Worm (Caenorhabditis elegans) whole organism, mixed stage, embryonic: ENCODE data around the gene F35F10.6.

Source experiments
- M03D4.4 ChIP-seq: sonication (generic microtip); optimal IDR thresholded peaks from 2 replicates; lab custom pipeline; 2017; ENCODE audit warnings: mild to moderate bottlenecking, missing genetic modification characterization, missing compliant biosample characterization
- bed-3 ChIP-seq: fragments of 200-800 bp; sonication (Bioruptor generic); optimal IDR thresholded peaks from 3 replicates; lab custom pipeline; 2018; ENCODE audit warnings: mild to moderate bottlenecking, missing genetic modification characterization, moderate library complexity, missing compliant biosample characterization
- ceh-39 ChIP-seq: fragments of 150-350 bp; optimal IDR thresholded peaks from 2 replicates; lab custom pipeline; 2014; ENCODE audit warnings: missing biosample characterization, missing genetic modification characterization
- ceh-43 ChIP-seq: fragments of 200-800 bp; sonication (Bioruptor generic); optimal IDR thresholded peaks from 2 replicates; lab custom pipeline; 2018; ENCODE audit warnings: mild to moderate bottlenecking, missing genetic modification characterization, moderate library complexity, missing compliant biosample characterization
- ceh-83 ChIP-seq: fragments of 200-800 bp; sonication (Bioruptor generic); optimal IDR thresholded peaks from 2 replicates; lab custom pipeline; 2018; ENCODE audit warnings: mild to moderate bottlenecking, missing genetic modification characterization, missing compliant biosample characterization
- ces-1 ChIP-seq: fragments of 150-350 bp; optimal IDR thresholded peaks from 2 replicates; lab custom pipeline; 2014; ENCODE audit warnings: missing biosample characterization, missing genetic modification reagents, missing genetic modification characterization
- cnd-1 ChIP-seq: fragments of 200-800 bp; sonication (Bioruptor generic); optimal IDR thresholded peaks from 2 replicates; lab custom pipeline; 2018; ENCODE audit warnings: mild to moderate bottlenecking, missing genetic modification characterization, missing compliant biosample characterization
- drap-1 ChIP-seq: fragments of 200-800 bp; sonication (Bioruptor generic); optimal IDR thresholded peaks from 3 replicates; lab custom pipeline; 2018; ENCODE audit warnings: mild to moderate bottlenecking, missing genetic modification characterization, missing compliant biosample characterization
- elt-1 ChIP-seq: sonication (generic microtip); optimal IDR thresholded peaks from 2 replicates; lab custom pipeline; 2017; ENCODE audit warnings: missing genetic modification characterization, mild to moderate bottlenecking, missing compliant biosample characterization, antibody characterized with exemption, moderate library complexity, borderline replicate concordance; ENCODE audit not compliant: insufficient read depth
- elt-3 ChIP-seq: fragments of 150-350 bp; optimal IDR thresholded peaks from 2 replicates; lab custom pipeline; 2014; ENCODE audit warnings: missing biosample characterization, missing genetic modification characterization
- flh-1 ChIP-seq: fragments of 200-800 bp; sonication (Bioruptor generic); optimal IDR thresholded peaks from 2 replicates; lab custom pipeline; 2018; ENCODE audit warnings: mild to moderate bottlenecking, missing genetic modification characterization, moderate library complexity, missing compliant biosample characterization
- ham-2 ChIP-seq: fragments of 200-800 bp; sonication (Bioruptor generic); optimal IDR thresholded peaks from 2 replicates; lab custom pipeline; 2018; ENCODE audit warnings: mild to moderate bottlenecking, missing genetic modification characterization, missing compliant biosample characterization
- hlh-1 ChIP-seq: fragments of 150-350 bp; optimal IDR thresholded peaks from 2 replicates; lab custom pipeline; 2014; ENCODE audit warnings: missing biosample characterization, missing genetic modification reagents, missing genetic modification characterization
- lin-13 ChIP-seq: fragments of 150-350 bp; optimal IDR thresholded peaks from 2 replicates; lab custom pipeline; 2014; ENCODE audit warnings: missing biosample characterization, missing genetic modification characterization
- lin-32 ChIP-seq: fragments of 200-800 bp; sonication (Bioruptor generic); optimal IDR thresholded peaks from 2 replicates; lab custom pipeline; 2018; ENCODE audit warnings: mild to moderate bottlenecking, missing genetic modification characterization, missing compliant biosample characterization
- lsy-2 ChIP-seq: fragments of 150-350 bp; optimal IDR thresholded peaks from 2 replicates; lab custom pipeline; 2014; ENCODE audit warnings: missing biosample characterization, missing genetic modification characterization
- mab-5 ChIP-seq: fragments of 150-350 bp; optimal IDR thresholded peaks from 2 replicates; lab custom pipeline; 2014; ENCODE audit warnings: missing biosample characterization, missing genetic modification characterization
- mls-2 ChIP-seq: sonication (generic microtip); optimal IDR thresholded peaks from 2 replicates; lab custom pipeline; 2016; ENCODE audit warnings: mild to moderate bottlenecking, missing genetic modification characterization, moderate library complexity, missing compliant biosample characterization
- nhr-2 ChIP-seq: fragments of 150-350 bp; optimal IDR thresholded peaks from 2 replicates; lab custom pipeline; 2014; ENCODE audit warnings: missing biosample characterization, missing genetic modification characterization
- nhr-237 ChIP-seq: fragments of 150-350 bp; optimal IDR thresholded peaks from 2 replicates; lab custom pipeline; 2014; ENCODE audit warnings: missing biosample characterization, missing genetic modification characterization
- nhr-28 ChIP-seq: fragments of 150-350 bp; optimal IDR thresholded peaks from 2 replicates; lab custom pipeline; 2014; ENCODE audit warnings: missing biosample characterization, missing genetic modification characterization
- nhr-76 ChIP-seq: sonication (generic microtip); optimal IDR thresholded peaks from 2 replicates; lab custom pipeline; 2017; ENCODE audit warnings: missing biosample characterization, missing genetic modification characterization
- pha-4 ChIP-seq: fragments of 150-350 bp; optimal IDR thresholded peaks from 2 replicates; lab custom pipeline; 2018; ENCODE audit warnings: missing biosample characterization, missing genetic modification reagents, missing genetic modification characterization
- snpc-4 ChIP-seq: fragments of 150-350 bp; optimal IDR thresholded peaks from 2 replicates; lab custom pipeline; 2014; ENCODE audit warnings: missing biosample characterization, missing genetic modification characterization
- sptf-1 ChIP-seq: sonication (generic microtip); optimal IDR thresholded peaks from 2 replicates; lab custom pipeline; 2017; ENCODE audit warnings: mild to moderate bottlenecking, missing genetic modification characterization, moderate library complexity, missing compliant biosample characterization
- tbx-8 ChIP-seq: fragments of 200-800 bp; sonication (Bioruptor generic); optimal IDR thresholded peaks from 2 replicates; lab custom pipeline; 2018; ENCODE audit warnings: mild to moderate bottlenecking, missing genetic modification characterization, moderate library complexity, missing compliant biosample characterization
- unc-120 ChIP-seq: sonication (generic microtip); optimal IDR thresholded peaks from 2 replicates; lab custom pipeline; 2017; ENCODE audit warnings: missing genetic modification characterization, missing compliant biosample characterization; ENCODE audit not compliant: poor library complexity, severe bottlenecking
- unc-39 ChIP-seq: fragments of 150-350 bp; optimal IDR thresholded peaks from 2 replicates; lab custom pipeline; 2014; ENCODE audit warnings: missing biosample characterization, missing genetic modification characterization
- unc-62 ChIP-seq: fragments of 150-350 bp; optimal IDR thresholded peaks from 2 replicates; lab custom pipeline; 2014; ENCODE audit warnings: missing biosample characterization, missing genetic modification reagents, missing genetic modification characterization
- zip-8 ChIP-seq: fragments of 150-350 bp; optimal IDR thresholded peaks from 2 replicates; lab custom pipeline; 2014; ENCODE audit warnings: missing biosample characterization, missing genetic modification characterization
- ztf-11 ChIP-seq: fragments of 150-350 bp; optimal IDR thresholded peaks from 2 replicates; lab custom pipeline; 2014; ENCODE audit warnings: missing biosample characterization, missing genetic modification characterization

F35F10.6 gene

DNA sequence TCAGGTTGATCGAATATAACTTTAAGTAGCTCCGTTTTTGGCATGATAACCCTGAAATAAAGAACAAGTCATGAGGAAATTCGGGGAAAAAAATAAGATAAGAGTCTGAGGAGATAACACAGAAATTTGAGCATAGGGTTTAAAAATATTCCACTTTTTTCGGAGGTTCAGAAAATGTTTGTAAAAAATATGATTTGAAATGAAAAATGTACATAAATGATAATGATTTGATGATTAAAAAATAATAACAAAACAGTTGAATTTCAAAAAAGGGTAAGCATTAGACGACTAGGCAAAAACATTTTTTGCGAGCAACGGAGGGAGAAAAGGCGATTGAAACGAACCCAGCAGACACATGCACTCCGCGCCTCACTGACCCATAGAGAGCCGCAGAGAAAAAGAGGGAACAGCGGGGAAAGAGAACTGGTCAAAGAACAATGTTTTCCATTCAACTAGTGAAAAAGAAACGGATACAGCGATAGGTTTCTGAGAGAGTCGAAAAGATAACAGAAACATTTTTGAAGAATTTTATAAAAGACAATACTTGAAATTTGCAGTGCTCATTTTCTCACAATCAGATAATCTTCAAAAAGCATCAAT is 23.0 kb upstream of the F35F10.6 start, which contains the start of gene arrd-18:
Gene arrd-18 (minus strand): TSS at position 51 of the 600 bp plus-strand sequence.
- TF ChIP-seq ces-1 (GFP tag; lab: Kevin White, UChicago) (peak; percentile 10), M03D4.4 (tag; lab: Kevin White, UChicago) (no peak), hlh-1 (tag; lab: Kevin White, UChicago) (peak; percentile 3)

DNA sequence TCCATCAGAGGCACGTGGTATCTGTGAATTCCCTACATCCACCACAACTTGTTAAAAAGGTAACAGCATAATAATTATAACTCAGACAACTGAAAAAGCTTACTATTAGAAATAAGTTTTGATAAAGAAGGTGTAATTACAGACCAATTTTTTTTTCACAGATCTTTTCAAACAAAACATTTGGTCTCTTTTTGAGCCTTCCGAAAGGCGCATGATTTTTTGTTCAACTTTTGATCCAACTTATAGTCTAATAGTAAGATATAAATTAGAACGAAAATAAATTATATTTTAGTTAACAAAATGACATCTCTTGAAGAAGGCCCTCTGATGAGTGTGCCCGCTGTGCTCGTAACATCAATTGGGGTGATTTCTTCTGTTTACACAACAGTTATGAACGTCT is 19.0 kb upstream of the F35F10.6 start, which contains the start of gene srbc-3:
Gene srbc-3 (plus strand): TSS at position 301 of the 400 bp plus-strand sequence.
- no peak for TF ChIP-seq nhr-2
- no peak for TF ChIP-seq ceh-83 (GFP tag; lab: Kevin White, UChicago)
- no peak for TF ChIP-seq ham-2 (GFP tag; lab: Kevin White, UChicago)

DNA sequence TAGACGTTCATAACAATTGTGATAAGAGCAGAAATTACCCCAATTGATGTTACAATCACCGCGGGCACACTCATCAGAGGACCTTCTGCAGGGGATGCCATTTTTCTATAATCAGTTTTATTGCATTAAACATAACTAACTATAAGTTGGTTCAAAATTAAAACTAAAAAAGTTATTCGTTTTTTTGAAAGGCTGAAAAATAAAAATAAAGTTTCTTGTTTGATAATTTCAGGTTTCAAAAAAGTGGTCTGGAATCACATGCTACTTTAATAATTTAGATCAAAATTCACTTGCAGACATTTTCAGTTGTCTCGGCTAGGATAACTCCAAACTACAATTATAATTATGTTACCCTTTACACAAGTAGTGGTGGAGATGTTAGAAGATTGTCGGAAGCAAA is 12.7 kb upstream of the F35F10.6 start, which contains the start of gene srbc-1:
Gene srbc-1 (minus strand): TSS at position 101 of the 400 bp plus-strand sequence.
- TF ChIP-seq nhr-28 (tag; lab: Kevin White, UChicago) (no peak), ceh-39 (tag; lab: Kevin White, UChicago) (no peak), ceh-83 (GFP tag; lab: Kevin White, UChicago) (no peak), ham-2 (GFP tag; lab: Kevin White, UChicago) (no peak), mls-2 (tag; lab: Kevin White, UChicago) (no peak), ceh-43 (GFP tag; lab: Kevin White, UChicago) (no peak), pha-4 (tag; lab: Kevin White, UChicago) (no peak), nhr-237 (tag; lab: Kevin White, UChicago) (no peak), lsy-2 (tag; lab: Kevin White, UChicago) (no peak), snpc-4 (tag; lab: Kevin White, UChicago) (no peak), nhr-2 (no peak), zip-8 (no peak), cnd-1 (tag; lab: Kevin White, UChicago) (no peak)
- TF ChIP-seq, all 35 proteins: peak for 0

DNA sequence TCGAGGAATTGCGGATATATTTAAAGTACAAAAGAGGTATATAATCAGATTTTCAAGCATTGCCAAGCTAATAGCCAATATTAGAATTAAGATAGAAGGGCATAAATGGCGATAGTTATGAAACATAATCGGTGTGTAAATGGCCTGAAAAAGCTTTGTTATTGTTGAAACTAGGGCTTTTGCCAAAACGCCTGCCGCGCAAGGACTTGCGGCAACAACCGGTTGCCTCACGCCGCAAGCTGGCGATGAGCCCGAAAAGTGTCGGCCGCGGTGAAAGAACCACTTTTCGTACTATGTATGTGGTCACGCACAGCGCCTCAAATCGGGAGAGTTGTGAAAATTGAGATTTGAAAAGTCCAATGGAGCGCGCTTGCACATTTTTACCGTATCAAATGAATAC is 10.3 kb upstream of the F35F10.6 start:
- TF ChIP-seq mls-2 (tag; lab: Kevin White, UChicago), result no peak

DNA sequence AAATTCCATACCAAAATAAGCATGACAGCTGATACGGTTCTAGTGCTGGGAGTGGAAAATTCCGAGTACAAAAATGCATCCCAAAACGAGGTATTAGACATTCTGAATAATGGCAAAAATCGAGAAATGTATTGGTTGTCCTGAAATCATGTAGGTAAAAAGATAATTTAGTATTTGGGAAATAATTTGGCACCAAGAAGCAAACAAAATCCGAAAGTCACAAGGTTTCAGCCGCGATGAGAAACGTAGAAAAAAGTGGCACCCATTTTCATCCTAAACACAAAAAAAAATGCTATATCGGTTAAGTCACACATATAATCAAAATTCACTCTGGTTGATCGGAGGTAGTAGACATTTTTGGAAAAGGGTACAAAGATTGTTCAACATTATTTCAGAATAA is 8.6 kb upstream of the F35F10.6 start, which contains the start of gene srx-122:
Gene srx-122 (minus strand): TSS at position 101 of the 400 bp plus-strand sequence.
- TF ChIP-seq hlh-1 (tag; lab: Kevin White, UChicago) (no peak), snpc-4 (tag; lab: Kevin White, UChicago) (no peak), elt-1 (no peak), lin-32 (no peak), ztf-11 (no peak), sptf-1 (no peak), nhr-2 (no peak), pha-4 (tag; lab: Kevin White, UChicago) (no peak), nhr-76 (tag; lab: Kevin White, UChicago) (no peak), ces-1 (GFP tag; lab: Kevin White, UChicago) (no peak), ceh-39 (tag; lab: Kevin White, UChicago) (no peak), lsy-2 (tag; lab: Kevin White, UChicago) (no peak), tbx-8 (GFP tag; lab: Kevin White, UChicago) (no peak), cnd-1 (tag; lab: Kevin White, UChicago) (no peak), drap-1 (GFP tag; lab: Kevin White, UChicago) (no peak), unc-120 (no peak), unc-39 (tag; lab: Kevin White, UChicago) (no peak)
- TF ChIP-seq, all 35 proteins: peak for 0

DNA sequence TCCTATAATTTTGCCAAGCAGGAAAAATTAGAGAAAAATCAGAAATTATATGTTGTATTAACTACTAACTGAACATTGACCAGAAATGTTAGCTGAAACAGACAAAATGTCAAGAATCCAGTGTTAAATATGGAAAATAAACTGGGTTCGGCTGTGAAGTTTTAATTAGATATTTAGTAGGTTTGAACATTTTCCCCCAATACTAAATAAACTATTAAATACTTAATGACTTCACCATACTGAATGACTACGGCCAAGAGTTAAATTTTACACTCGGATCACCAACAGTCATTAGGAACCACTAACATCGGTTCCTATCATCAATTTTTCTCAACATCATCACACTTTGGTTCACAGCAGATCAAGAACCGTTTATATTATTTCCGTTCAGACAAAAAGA is 6.2 kb upstream of the F35F10.6 start:
- TF ChIP-seq ces-1 (GFP tag; lab: Kevin White, UChicago), result no peak
- TF ChIP-seq ceh-43 (GFP tag; lab: Kevin White, UChicago), result no peak
- TF ChIP-seq pha-4 (tag; lab: Kevin White, UChicago), result no peak
- no peak for TF ChIP-seq bed-3 (GFP tag; lab: Kevin White, UChicago)
- no peak for TF ChIP-seq lin-13 (tag; lab: Kevin White, UChicago)
- no peak for TF ChIP-seq snpc-4 (tag; lab: Kevin White, UChicago)
- no peak for TF ChIP-seq mab-5 (tag; lab: Kevin White, UChicago)
- TF ChIP-seq ztf-11, result no peak
- TF ChIP-seq elt-3 (tag; lab: Kevin White, UChicago), result no peak
- no peak for TF ChIP-seq M03D4.4 (tag; lab: Kevin White, UChicago)
- TF ChIP-seq flh-1 (GFP tag; lab: Kevin White, UChicago), result no peak
- TF ChIP-seq nhr-237 (tag; lab: Kevin White, UChicago), result no peak
- TF ChIP-seq unc-62 (GFP tag; lab: Kevin White, UChicago), result no peak
- TF ChIP-seq ceh-39 (tag; lab: Kevin White, UChicago), result no peak
- no peak for TF ChIP-seq sptf-1
- TF ChIP-seq zip-8, result no peak
- no peak for TF ChIP-seq ham-2 (GFP tag; lab: Kevin White, UChicago)
- no peak for TF ChIP-seq ceh-83 (GFP tag; lab: Kevin White, UChicago)
